Worm (Caenorhabditis elegans): ENCODE results near the gene smz-1.

ce11 chrIV:12419291-12419690 is 35.6 kb upstream of the smz-1 start:
- TF ChIP-seq dmd-4 (tag; optimal IDR thresholded peaks at IDR 0.05) (no peak), nhr-25 (tag; optimal IDR thresholded peaks at IDR 0.05) (no peak), nhr-6 (tag; optimal IDR thresholded peaks at IDR 0.05) (no peak), ceh-82 (tag; optimal IDR thresholded peaks at IDR 0.05) (no peak), snpc-4 (tag; optimal IDR thresholded peaks at IDR 0.05) (no peak), mab-5 (tag; optimal IDR thresholded peaks at IDR 0.05) (no peak), fos-1 (tag; optimal IDR thresholded peaks at IDR 0.05) (no peak), mdl-1 (tag; optimal IDR thresholded peaks at IDR 0.05) (no peak), nhr-11 (tag; optimal IDR thresholded peaks at IDR 0.05) (no peak), ZK546.5 (tag; optimal IDR thresholded peaks at IDR 0.05) (no peak), zag-1 (tag; optimal IDR thresholded peaks at IDR 0.05) (no peak)
